Worm (Caenorhabditis elegans) whole organism, L4 larva: ENCODE results near the gene C06C6.9.
A peak's percentile ranks its signal among the peaks of the same experiment; 100 is the strongest.

Experiments used
- F10B5.3 ChIP-seq: sonication (generic microtip); optimal IDR thresholded peaks from 2 replicates; lab custom pipeline; 2016; ENCODE audit warnings: mild to moderate bottlenecking, missing genetic modification characterization, missing compliant biosample characterization
- F26F4.8 ChIP-seq: fragments of 200-800 bp; sonication (Bioruptor generic); conservative IDR thresholded peaks from 2 replicates; pipeline ENCODE4 v1.3.6; 2022; ENCODE audit warnings: missing genetic modification characterization, missing compliant biosample characterization
- F37D6.2 ChIP-seq: sonication (generic microtip); optimal IDR thresholded peaks from 2 replicates; lab custom pipeline; 2016; ENCODE audit warnings: mild to moderate bottlenecking, missing genetic modification characterization, missing compliant biosample characterization
- F49E8.2 ChIP-seq: sonication (generic microtip); optimal IDR thresholded peaks from 2 replicates; lab custom pipeline; 2016; ENCODE audit warnings: missing compliant biosample characterization, mild to moderate bottlenecking, missing genetic modification characterization, borderline replicate concordance
- R02D3.7 ChIP-seq: fragments of 150-350 bp; sonication (generic microtip); optimal IDR thresholded peaks from 3 replicates; lab custom pipeline; 2014; ENCODE audit warnings: missing biosample characterization, missing genetic modification characterization
- Y105C5A.15 ChIP-seq: fragments of 200-800 bp; sonication (Bioruptor generic); IDR thresholded peaks from 2 replicates; pipeline ENCODE4 v1.3.6; 2022; ENCODE audit warnings: missing genetic modification characterization, missing compliant biosample characterization
- Y5F2A.4 ChIP-seq: fragments of 200-800 bp; sonication (Bioruptor generic); optimal IDR thresholded peaks from 2 replicates; lab custom pipeline; 2018; ENCODE audit warnings: mild to moderate bottlenecking, missing genetic modification characterization, missing compliant biosample characterization
- aha-1 ChIP-seq: fragments of 150-350 bp; peaks from one replicate; lab custom pipeline; 2014; ENCODE audit warnings: missing biosample characterization, missing genetic modification characterization
- ama-1 ChIP-seq: fragments of 150-350 bp; optimal IDR thresholded peaks from 2 replicates; lab custom pipeline; 2014; ENCODE audit warnings: inconsistent platforms, mixed read lengths
- arid-1 ChIP-seq: fragments of 200-800 bp; sonication (Bioruptor generic); conservative IDR thresholded peaks from 2 replicates; pipeline ENCODE4 v1.3.6; 2022; ENCODE audit warnings: missing genetic modification reagents, missing genetic modification characterization, missing compliant biosample characterization
- ceh-62 ChIP-seq: sonication (generic microtip); optimal IDR thresholded peaks from 2 replicates; lab custom pipeline; 2017; ENCODE audit warnings: missing biosample characterization, missing genetic modification characterization
- ces-1 ChIP-seq: fragments of 150-350 bp; sonication (generic microtip); optimal IDR thresholded peaks from 4 replicates; lab custom pipeline; 2014; ENCODE audit warnings: missing biosample characterization, missing genetic modification reagents, missing genetic modification characterization
- cey-2 ChIP-seq: sonication (generic microtip); optimal IDR thresholded peaks from 3 replicates; lab custom pipeline; 2017; ENCODE audit warnings: missing genetic modification characterization, mild to moderate bottlenecking, missing compliant biosample characterization, antibody characterized with exemption, borderline replicate concordance; ENCODE audit not compliant: insufficient read depth
- ctbp-1 ChIP-seq: fragments of 200-800 bp; sonication (Bioruptor generic); IDR thresholded peaks from 2 replicates; pipeline ENCODE4 v1.3.6; 2022; ENCODE audit warnings: missing genetic modification reagents, missing genetic modification characterization, missing compliant biosample characterization
- dmd-6 ChIP-seq: fragments of 200-800 bp; sonication (Bioruptor generic); IDR thresholded peaks from 2 replicates; pipeline ENCODE4 v1.3.6; 2022; ENCODE audit warnings: missing genetic modification reagents, missing genetic modification characterization, missing compliant biosample characterization
- dmd-9 ChIP-seq: fragments of 200-800 bp; sonication (Bioruptor generic); IDR thresholded peaks from 2 replicates; pipeline ENCODE4 v1.3.6; 2022; ENCODE audit warnings: missing genetic modification reagents, missing genetic modification characterization, missing compliant biosample characterization
- dpl-1 ChIP-seq: fragments of 150-350 bp; optimal IDR thresholded peaks from 2 replicates; lab custom pipeline; 2014; ENCODE audit warnings: missing biosample characterization, missing genetic modification reagents, missing genetic modification characterization
- dve-1 ChIP-seq: sonication (generic microtip); optimal IDR thresholded peaks from 2 replicates; lab custom pipeline; 2017; ENCODE audit warnings: antibody characterized with exemption, mild to moderate bottlenecking, missing genetic modification characterization, missing compliant biosample characterization; ENCODE audit not compliant: insufficient read depth
- egl-43 ChIP-seq: fragments of 200-800 bp; sonication (Bioruptor generic); IDR thresholded peaks from 2 replicates; pipeline ENCODE4 v1.3.6; 2022; ENCODE audit warnings: missing genetic modification reagents, missing genetic modification characterization, missing compliant biosample characterization
- gei-8 ChIP-seq: fragments of 200-800 bp; sonication (Bioruptor generic); optimal IDR thresholded peaks from 2 replicates; lab custom pipeline; 2018; ENCODE audit warnings: mild to moderate bottlenecking, missing genetic modification characterization, missing compliant biosample characterization
- hif-1 ChIP-seq, 2 experiments: sonication (generic microtip); optimal IDR thresholded peaks; 2 replicates each; lab custom pipeline; 2016 to 2017; ENCODE audit warnings: missing compliant biosample characterization in 2 of 2, missing genetic modification characterization in 2 of 2, missing genetic modification reagents in 2 of 2, missing genotype in 2 of 2, mild to moderate bottlenecking in 1 of 2
- hlh-30 ChIP-seq: sonication (generic microtip); optimal IDR thresholded peaks from 2 replicates; lab custom pipeline; 2017; ENCODE audit warnings: antibody characterized with exemption, mild to moderate bottlenecking, missing genetic modification characterization, missing compliant biosample characterization; ENCODE audit not compliant: insufficient read depth
- jun-1 ChIP-seq: fragments of 150-350 bp; optimal IDR thresholded peaks from 2 replicates; lab custom pipeline; 2014; ENCODE audit warnings: missing biosample characterization, missing genetic modification reagents, missing genetic modification characterization
- lin-38 ChIP-seq: fragments of 200-800 bp; sonication (Bioruptor generic); IDR thresholded peaks from 2 replicates; pipeline ENCODE4 v1.3.6; 2022; ENCODE audit warnings: missing genetic modification reagents, missing genetic modification characterization, missing compliant biosample characterization
- lsy-2 ChIP-seq, 2 experiments: fragments of 150-350 bp in 1 of 2; sonication (generic microtip) in 1 of 2; optimal IDR thresholded peaks; 2 replicates each; lab custom pipeline; 2014 to 2017; ENCODE audit warnings: missing biosample characterization in 2 of 2, missing genetic modification characterization in 2 of 2
- madf-9 ChIP-seq: fragments of 200-800 bp; sonication (Bioruptor generic); conservative IDR thresholded peaks from 2 replicates; pipeline ENCODE4 v1.3.6; 2022; ENCODE audit warnings: missing genetic modification reagents, missing genetic modification characterization, missing compliant biosample characterization
- mxl-2 ChIP-seq: fragments of 200-800 bp; sonication (Bioruptor generic); conservative IDR thresholded peaks from 2 replicates; pipeline ENCODE4 v1.3.6; 2022; ENCODE audit warnings: missing genetic modification reagents, missing genetic modification characterization, missing compliant biosample characterization
- mxl-3 ChIP-seq: fragments of 200-800 bp; sonication (Bioruptor generic); optimal IDR thresholded peaks from 2 replicates; lab custom pipeline; 2018; ENCODE audit warnings: mild to moderate bottlenecking, missing genetic modification characterization, missing compliant biosample characterization
- nhr-10 ChIP-seq: fragments of 150-350 bp; optimal IDR thresholded peaks from 2 replicates; lab custom pipeline; 2014; ENCODE audit warnings: missing biosample characterization, missing genetic modification characterization
- nhr-102 ChIP-seq: sonication (generic microtip); optimal IDR thresholded peaks from 2 replicates; lab custom pipeline; 2016; ENCODE audit warnings: mild to moderate bottlenecking, missing genetic modification characterization, moderate library complexity, missing compliant biosample characterization
- nhr-111 ChIP-seq: fragments of 200-800 bp; sonication (Bioruptor generic); optimal IDR thresholded peaks from 2 replicates; lab custom pipeline; 2018; ENCODE audit warnings: mild to moderate bottlenecking, missing genetic modification characterization, missing compliant biosample characterization
- nhr-25 ChIP-seq: sonication (generic microtip); optimal IDR thresholded peaks from 2 replicates; lab custom pipeline; 2017; ENCODE audit warnings: missing genetic modification characterization, mild to moderate bottlenecking, missing compliant biosample characterization, antibody characterized with exemption, moderate library complexity, borderline replicate concordance; ENCODE audit not compliant: insufficient read depth
- nhr-41 ChIP-seq: fragments of 200-800 bp; sonication (Bioruptor generic); IDR thresholded peaks from 2 replicates; pipeline ENCODE4 v1.3.6; 2022; ENCODE audit warnings: missing genetic modification reagents, missing genetic modification characterization, missing compliant biosample characterization
- nhr-42 ChIP-seq: fragments of 200-800 bp; sonication (Bioruptor generic); IDR thresholded peaks from 2 replicates; pipeline ENCODE4 v1.3.6; 2022; ENCODE audit warnings: missing genetic modification characterization, missing compliant biosample characterization
- nhr-48 ChIP-seq: sonication (generic microtip); optimal IDR thresholded peaks from 2 replicates; lab custom pipeline; 2016; ENCODE audit warnings: mild to moderate bottlenecking, missing genetic modification characterization, missing compliant biosample characterization
- nhr-6 ChIP-seq: fragments of 150-350 bp; optimal IDR thresholded peaks from 2 replicates; lab custom pipeline; 2014; ENCODE audit warnings: missing biosample characterization, missing genetic modification characterization
- nhr-77 ChIP-seq: fragments of 150-350 bp; optimal IDR thresholded peaks from 2 replicates; lab custom pipeline; 2014; ENCODE audit warnings: missing biosample characterization, missing genetic modification characterization
- pha-4 ChIP-seq, 2 experiments: fragments of 150-350 bp in 1 of 2; fragments of 200-800 bp in 1 of 2; sonication (Bioruptor generic) in 1 of 2; IDR thresholded peaks in 1 of 2; optimal IDR thresholded peaks in 1 of 2; 2 replicates each; pipeline versions ENCODE4 v1.3.6 to Lab custom; 2014 to 2022; ENCODE audit warnings: missing genetic modification characterization in 2 of 2, missing genetic modification reagents in 2 of 2, missing biosample characterization in 1 of 2, missing compliant biosample characterization in 1 of 2
- set-16 ChIP-seq: fragments of 200-800 bp; sonication (Bioruptor generic); IDR thresholded peaks from 2 replicates; pipeline ENCODE4 v1.3.6; 2022; ENCODE audit warnings: missing genetic modification reagents, missing genetic modification characterization, missing compliant biosample characterization
- skn-1 ChIP-seq: fragments of 150-350 bp; optimal IDR thresholded peaks from 2 replicates; lab custom pipeline; 2014; ENCODE audit warnings: missing biosample characterization, missing genetic modification characterization
- snpc-1.2 ChIP-seq: fragments of 200-800 bp; sonication (Bioruptor generic); IDR thresholded peaks from 2 replicates; pipeline ENCODE4 v1.3.6; 2022; ENCODE audit warnings: missing genetic modification reagents, missing genetic modification characterization, missing compliant biosample characterization
- spr-3 ChIP-seq: fragments of 200-800 bp; sonication (Bioruptor generic); optimal IDR thresholded peaks from 2 replicates; lab custom pipeline; 2018; ENCODE audit warnings: mild to moderate bottlenecking, missing genetic modification characterization, missing compliant biosample characterization
- unc-39 ChIP-seq: sonication (generic microtip); optimal IDR thresholded peaks from 2 replicates; lab custom pipeline; 2017; ENCODE audit warnings: missing biosample characterization, missing genetic modification characterization
- unc-62 ChIP-seq, 3 experiments: fragments of 150-350 bp in 1 of 3; sonication (generic microtip); optimal IDR thresholded peaks in 2 of 3; peaks in 1 of 3; 1 replicate in 1 of 3; 2 replicates in 2 of 3; lab custom pipeline; 2014 to 2017; ENCODE audit warnings: missing biosample characterization in 3 of 3, missing genetic modification characterization in 3 of 3, missing genetic modification reagents in 3 of 3, missing genotype in 1 of 3
- zip-2 ChIP-seq: fragments of 150-350 bp; optimal IDR thresholded peaks from 2 replicates; lab custom pipeline; 2014; ENCODE audit warnings: missing biosample characterization, missing genetic modification characterization

C06C6.9 gene

ce11 chrV:16007505-16007904, 10.9 kb upstream of the C06C6.9 start, which contains the start of gene str-231:
TSS of gene str-231 (minus strand) at chrV:16007605.
- TF ChIP-seq snpc-1.2 (GFP tag; lab: Robert Waterston, UW): no peak
- no peak for TF ChIP-seq nhr-42 (GFP tag; lab: Robert Waterston, UW)
- TF ChIP-seq set-16 (GFP tag; lab: Robert Waterston, UW): no peak
- no peak for TF ChIP-seq zip-2
- no peak for TF ChIP-seq nhr-10 (tag; lab: Kevin White, UChicago)

- TF ChIP-seq arid-1 (GFP tag; lab: Robert Waterston, UW) (no peak), spr-3 (GFP tag; lab: Kevin White, UChicago) (no peak)
Measured at ce11 chrV:16002288-16002687, 5.7 kb upstream of the C06C6.9 start, which contains the start of gene nhr-63. TSS of gene nhr-63 (plus strand) at chrV:16002588.

DNA sequence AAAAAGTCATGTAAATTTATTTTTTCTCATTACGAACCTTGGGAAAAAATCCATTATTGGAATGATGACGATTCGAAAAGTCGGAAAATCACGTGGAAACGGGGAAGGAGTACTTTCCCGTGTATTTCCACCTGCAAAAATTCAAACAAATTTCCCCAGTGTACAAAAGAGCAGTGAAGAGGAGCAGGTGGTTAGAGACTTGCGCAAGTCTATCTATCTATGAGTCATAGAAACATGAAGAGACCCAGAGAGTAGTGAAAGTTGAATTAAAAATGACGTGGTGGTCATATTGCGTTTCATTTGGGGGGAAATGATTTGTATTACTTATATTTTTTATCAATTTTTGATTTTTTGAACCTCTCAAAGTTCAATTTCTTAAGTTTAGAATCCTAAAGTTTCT, 3.9 kb upstream of the C06C6.9 start, which contains the start of gene nhr-50:
nhr-50 (minus strand) TSS at position 199 of the 400 bp plus-strand sequence.
- no peak for TF ChIP-seq nhr-102 (tag; lab: Kevin White, UChicago)
- TF ChIP-seq F37D6.2 (tag; lab: Kevin White, UChicago): no peak
- TF ChIP-seq nhr-6 (tag; lab: Kevin White, UChicago): peak; percentile 93
- TF ChIP-seq pha-4 (GFP tag; IDR thresholded peaks at IDR 0.05; lab: Robert Waterston, UW): no peak
- TF ChIP-seq pha-4 (tag; optimal IDR thresholded peaks at IDR 0.05; lab: Kevin White, UChicago): peak; percentile 86
- TF ChIP-seq madf-9 (GFP tag; lab: Robert Waterston, UW): no peak
- TF ChIP-seq R02D3.7: no peak
- no peak for TF ChIP-seq skn-1
- TF ChIP-seq Y105C5A.15 (GFP tag; lab: Robert Waterston, UW): no peak
- TF ChIP-seq hlh-30: peak; percentile 80
- no peak for TF ChIP-seq nhr-41 (GFP tag; lab: Robert Waterston, UW)
- peak; percentile 66 for TF ChIP-seq nhr-77 (tag; lab: Kevin White, UChicago)
- TF ChIP-seq dve-1 (tag; lab: Kevin White, UChicago): peak; percentile 85
- TF ChIP-seq nhr-48 (tag; lab: Kevin White, UChicago): peak; percentile 44
- no peak for TF ChIP-seq unc-39 (tag; lab: Kevin White, UChicago)
- no peak for TF ChIP-seq cey-2
- no peak for TF ChIP-seq ceh-62 (tag; lab: Kevin White, UChicago)
- TF ChIP-seq dmd-6 (GFP tag; lab: Robert Waterston, UW): peak; percentile 90
- no peak for TF ChIP-seq nhr-42 (GFP tag; lab: Robert Waterston, UW)
- peak; percentile 14 for TF ChIP-seq mxl-3 (GFP tag; lab: Kevin White, UChicago)
- no peak for TF ChIP-seq ctbp-1 (GFP tag; lab: Robert Waterston, UW)
- no peak for TF ChIP-seq lin-38
- TF ChIP-seq Y5F2A.4 (GFP tag; lab: Kevin White, UChicago): no peak
- TF ChIP-seq dmd-9: no peak
- TF ChIP-seq F10B5.3 (tag; lab: Kevin White, UChicago): no peak
- TF ChIP-seq aha-1 (tag; lab: Kevin White, UChicago): peak; percentile 39
- TF ChIP-seq arid-1 (GFP tag; lab: Robert Waterston, UW): 0 out of 2 replicates have a peak, but pooled peaks have one; percentile 8
- no peak for TF ChIP-seq nhr-25 (tag; lab: Kevin White, UChicago)
- no peak for TF ChIP-seq lsy-2 (tag; optimal IDR thresholded peaks at IDR 0.05; lab: Kevin White, UChicago)
- TF ChIP-seq nhr-111 (GFP tag; lab: Kevin White, UChicago): no peak
- TF ChIP-seq zip-2: no peak
- TF ChIP-seq jun-1 (tag; lab: Kevin White, UChicago): peak; percentile 18
- no peak for TF ChIP-seq ces-1 (GFP tag; lab: Kevin White, UChicago)
- TF ChIP-seq unc-62 (GFP tag; optimal IDR thresholded peaks at IDR 0.05 in 1 of 2; lab: Kevin White, UChicago): peak in 1 of 2 experiments; percentile 1
- no peak for TF ChIP-seq unc-62 (tag; optimal IDR thresholded peaks at IDR 0.05; lab: Kevin White, UChicago)
- no peak for TF ChIP-seq F49E8.2
- no peak for TF ChIP-seq mxl-2 (GFP tag; lab: Robert Waterston, UW)
- no peak for TF ChIP-seq ama-1
- TF ChIP-seq gei-8 (GFP tag; lab: Kevin White, UChicago): no peak
- no peak for TF ChIP-seq F26F4.8 (GFP tag; lab: Robert Waterston, UW)
- TF ChIP-seq hif-1 (tag; optimal IDR thresholded peaks at IDR 0.05; lab: Kevin White, UChicago): no peak
- no peak for TF ChIP-seq egl-43 (GFP tag; lab: Robert Waterston, UW)
- no peak for TF ChIP-seq spr-3 (GFP tag; lab: Kevin White, UChicago)
- peak; percentile 31 for TF ChIP-seq dpl-1 (GFP tag; lab: Kevin White, UChicago)
